Worm (Caenorhabditis elegans) whole organism, late embryonic: Measurements from ENCODE around the gene unc-32.

Experiments used
- C38D4.7 ChIP-seq: fragments of 200-800 bp; sonication (Bioruptor generic); optimal IDR thresholded peaks from 2 replicates; lab custom pipeline; 2018; ENCODE audit warnings: mild to moderate bottlenecking, missing genetic modification characterization, moderate library complexity, missing compliant biosample characterization
- ceh-22 ChIP-seq: sonication (generic microtip); optimal IDR thresholded peaks from 2 replicates; lab custom pipeline; 2017; ENCODE audit warnings: missing biosample characterization, missing genetic modification characterization
- ceh-31 ChIP-seq: sonication (generic microtip); optimal IDR thresholded peaks from 2 replicates; lab custom pipeline; 2016; ENCODE audit warnings: missing genetic modification characterization, missing compliant biosample characterization
- ceh-45 ChIP-seq: fragments of 200-800 bp; sonication (Bioruptor generic); IDR thresholded peaks from 2 replicates; pipeline ENCODE4 v1.3.6; 2022; ENCODE audit warnings: missing genetic modification reagents, missing genetic modification characterization, missing compliant biosample characterization
- dmd-4 ChIP-seq: sonication (generic microtip); optimal IDR thresholded peaks from 2 replicates; lab custom pipeline; 2016; ENCODE audit warnings: borderline replicate concordance, missing genetic modification characterization, missing compliant biosample characterization
- hlh-15 ChIP-seq: sonication (generic microtip); optimal IDR thresholded peaks from 2 replicates; lab custom pipeline; 2016; ENCODE audit warnings: missing genetic modification characterization, missing compliant biosample characterization
- lin-11 ChIP-seq: fragments of 200-800 bp; sonication (Bioruptor generic); optimal IDR thresholded peaks from 2 replicates; lab custom pipeline; 2018; ENCODE audit warnings: mild to moderate bottlenecking, missing genetic modification characterization, missing compliant biosample characterization
- nhr-11 ChIP-seq: fragments of 150-350 bp; optimal IDR thresholded peaks from 2 replicates; lab custom pipeline; 2014; ENCODE audit warnings: missing biosample characterization, missing genetic modification characterization
- nhr-232 ChIP-seq: sonication (generic microtip); optimal IDR thresholded peaks from 2 replicates; lab custom pipeline; 2016; ENCODE audit warnings: missing genetic modification characterization, missing compliant biosample characterization
- pax-1 ChIP-seq: fragments of 150-350 bp; optimal IDR thresholded peaks from 2 replicates; lab custom pipeline; 2014; ENCODE audit warnings: missing biosample characterization, missing genetic modification characterization
- pqm-1 ChIP-seq: sonication (generic microtip); optimal IDR thresholded peaks from 2 replicates; lab custom pipeline; 2016; ENCODE audit warnings: missing genetic modification characterization, missing compliant biosample characterization
- syd-9 ChIP-seq: sonication (generic microtip); optimal IDR thresholded peaks from 2 replicates; lab custom pipeline; 2016; ENCODE audit warnings: mild to moderate bottlenecking, missing genetic modification characterization, moderate library complexity, missing compliant biosample characterization
- unc-42 ChIP-seq: sonication (generic microtip); optimal IDR thresholded peaks from 2 replicates; lab custom pipeline; 2016; ENCODE audit warnings: missing genotype, missing genetic modification characterization, missing compliant biosample characterization
- unc-86 ChIP-seq: sonication (generic microtip); optimal IDR thresholded peaks from 2 replicates; lab custom pipeline; 2016; ENCODE audit warnings: missing genetic modification characterization, missing compliant biosample characterization

DNA sequence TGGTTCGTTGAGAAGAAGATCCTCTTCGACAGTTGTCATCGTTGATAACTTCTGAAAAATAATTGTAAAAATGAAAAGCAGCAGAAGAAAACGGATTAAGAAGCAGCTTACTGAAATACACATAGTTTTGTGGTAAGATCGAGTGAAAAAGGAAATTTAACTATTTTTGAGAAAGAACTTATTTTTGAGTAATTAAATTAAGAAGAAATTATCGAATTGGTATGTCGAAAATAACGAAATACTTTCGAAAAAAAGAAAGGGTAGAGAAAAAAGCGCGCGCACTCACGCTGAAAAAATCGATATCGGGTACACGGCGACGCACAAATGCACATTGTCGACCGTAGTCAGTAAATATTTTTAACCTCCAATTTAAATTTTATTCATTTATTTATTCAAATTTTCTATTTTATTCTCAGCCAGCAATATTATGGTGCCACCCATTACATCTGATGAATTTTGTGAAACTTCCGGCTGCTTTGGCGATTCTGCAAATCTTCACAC, 50.8 kb downstream of the unc-32 start, which contains the start of the genes ZK643.5 and ZK643.2:
- peak; percentile 43 for TF ChIP-seq ceh-31
- no peak for TF ChIP-seq lin-11 (tag; lab: Kevin White, UChicago)
- TF ChIP-seq hlh-15, result no peak
- peak; percentile 76 for TF ChIP-seq unc-42
- no peak for TF ChIP-seq unc-86 (tag; lab: Kevin White, UChicago)
- no peak for TF ChIP-seq nhr-11 (tag; lab: Kevin White, UChicago)
- TF ChIP-seq ceh-45, result no peak
- TF ChIP-seq C38D4.7, result no peak
- no peak for TF ChIP-seq pax-1 (tag; lab: Kevin White, UChicago)
- no peak for TF ChIP-seq pqm-1 (tag; lab: Kevin White, UChicago)
- no peak for TF ChIP-seq ceh-22
- no peak for TF ChIP-seq syd-9 (tag; lab: Kevin White, UChicago)
- TF ChIP-seq dmd-4 (tag; lab: Kevin White, UChicago), result no peak
- no peak for TF ChIP-seq nhr-232 (tag; lab: Kevin White, UChicago)
